Fruit fly (Drosophila melanogaster) Kc167 (cell line): Measurements from ENCODE around the gene Gr93d.

ENCODE experiments used
- Myc ChIP-seq: fragments of >200 bp; optimal IDR thresholded peaks from 2 replicates; lab custom pipeline; 2017; ENCODE audit warnings: missing external identifiers
- Sin3A ChIP-seq: fragments of >200 bp; optimal IDR thresholded peaks from 2 replicates; lab custom pipeline; 2018; ENCODE audit warnings: missing external identifiers
- h ChIP-seq: fragments of >200 bp; optimal IDR thresholded peaks from 3 replicates; lab custom pipeline; 2018; ENCODE audit warnings: missing external identifiers
- insv ChIP-seq: fragments of >200 bp; optimal IDR thresholded peaks from 3 replicates; lab custom pipeline; 2018; ENCODE audit warnings: missing external identifiers
- psq ChIP-seq: fragments of >200 bp; optimal IDR thresholded peaks from 2 replicates; lab custom pipeline; 2017; ENCODE audit warnings: missing external identifiers
- ttk ChIP-seq: sonication (Bioruptor generic); optimal IDR thresholded peaks from 2 replicates; lab custom pipeline; 2017; ENCODE audit warnings: missing external identifiers

DNA sequence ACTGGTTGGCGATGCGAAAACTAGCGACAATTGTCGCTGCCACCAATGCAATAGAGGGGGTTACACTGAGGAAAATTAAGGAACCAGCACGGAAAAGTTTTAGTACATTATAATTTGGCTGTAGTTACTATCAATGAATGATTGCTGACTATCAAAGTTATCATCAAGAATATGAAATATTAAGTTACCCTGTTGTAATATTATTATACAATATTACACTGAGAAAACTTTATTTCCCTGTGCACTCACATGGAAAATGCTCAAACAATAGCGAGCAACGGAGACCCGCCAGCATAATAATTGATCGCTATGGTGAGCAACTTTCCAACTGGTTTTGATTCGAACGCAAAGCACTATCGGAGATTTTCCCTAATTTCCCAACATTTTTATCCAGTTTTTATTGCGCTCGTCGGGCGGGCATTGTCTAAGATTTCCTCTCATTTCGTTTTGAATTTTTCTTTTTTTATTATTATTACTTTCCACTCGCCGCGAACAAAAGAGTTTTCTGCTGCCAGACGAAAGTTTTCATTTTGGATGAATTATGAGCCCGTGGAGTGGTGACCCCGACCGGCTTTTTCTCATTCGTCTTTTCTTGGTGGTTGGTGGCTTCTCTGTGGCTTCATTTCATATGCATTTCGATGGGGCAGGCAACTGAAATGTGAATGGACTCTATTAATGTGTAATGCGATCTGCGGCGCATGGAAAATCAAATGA, 15.8 kb upstream of the Gr93d start:
- TF ChIP-seq psq (lab: Kevin White, UChicago): no peak
- TF ChIP-seq insv (lab: Kevin White, UChicago): no peak
- no peak for TF ChIP-seq Sin3A (lab: Kevin White, UChicago)
- no peak for TF ChIP-seq h (lab: Kevin White, UChicago)
- TF ChIP-seq Myc (lab: Kevin White, UChicago): no peak
- TF ChIP-seq ttk (lab: Kevin White, UChicago): no peak
